Fruit fly (Drosophila melanogaster): ENCODE measurements around the gene Fip1.
A peak's percentile ranks its signal among the peaks of the same experiment; 100 is the strongest.

Fip1 gene

dm6 chr3R:4484999-4485398 is at the start of gene Fip1:
TSS of gene Fip1 (plus strand) at chr3R:4485008.
- TF ChIP-seq Hr83 (GFP tag; optimal IDR thresholded peaks at IDR 0.05; ENCODE audit: poor library complexity, severe bottlenecking) (no peak), h (GFP tag; optimal IDR thresholded peaks at IDR 0.05) (no peak), sage (GFP tag; optimal IDR thresholded peaks at IDR 0.05) (no peak), Myc (optimal IDR thresholded peaks at IDR 0.05) (no peak), usp (GFP tag; optimal IDR thresholded peaks at IDR 0.05) (no peak), Dfd (GFP tag; optimal IDR thresholded peaks at IDR 0.05) (no peak)

DNA sequence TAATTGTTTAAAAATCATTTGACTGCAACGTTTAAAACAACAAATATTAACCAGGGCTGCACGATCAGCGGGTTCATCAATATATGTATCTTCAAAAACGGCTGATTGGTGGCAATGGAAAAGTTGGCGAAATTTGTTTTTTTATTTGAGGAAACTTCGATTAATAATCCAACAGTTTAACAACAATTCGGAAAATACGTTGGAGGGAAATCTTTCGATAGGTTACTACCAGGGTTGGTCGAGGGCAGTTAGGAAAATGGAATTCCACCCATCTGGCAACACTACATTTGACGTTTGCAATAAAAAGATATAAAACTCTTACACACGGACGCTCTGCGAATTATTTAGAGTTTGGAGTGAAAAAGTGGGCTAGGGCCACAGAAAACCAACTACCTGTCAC is 47.7 kb upstream of the Fip1 start, which contains the start of the genes Lipt2 and CG14650:
Lipt2 (minus strand) TSS at position 217 of the 400 bp plus-strand sequence.
CG14650 (plus strand) TSS at position 275 of the 400 bp plus-strand sequence.
- no peak for TF ChIP-seq woc (GFP tag; optimal IDR thresholded peaks at IDR 0.05)
- peak; percentile 46 for TF ChIP-seq Hr83 (GFP tag; optimal IDR thresholded peaks at IDR 0.05; ENCODE audit: poor library complexity, severe bottlenecking)
- TF ChIP-seq dmrt93B (GFP tag; optimal IDR thresholded peaks at IDR 0.05) = no peak
- TF ChIP-seq sv (GFP tag; optimal IDR thresholded peaks at IDR 0.05) = peak; percentile 29
- TF ChIP-seq OdsH (GFP tag; optimal IDR thresholded peaks at IDR 0.05) = peak; percentile 60
- TF ChIP-seq br (GFP tag; optimal IDR thresholded peaks at IDR 0.05) = peak; percentile 65
- no peak for TF ChIP-seq Hr78 (GFP tag; optimal IDR thresholded peaks at IDR 0.05)
- no peak for TF ChIP-seq Mio (GFP tag; optimal IDR thresholded peaks at IDR 0.05)
- TF ChIP-seq fru (GFP tag; optimal IDR thresholded peaks at IDR 0.05) = peak; percentile 64
- TF ChIP-seq psq (GFP tag; optimal IDR thresholded peaks at IDR 0.05) = peak; percentile 38
- TF ChIP-seq HLH106 (tag; optimal IDR thresholded peaks at IDR 0.05) = peak; percentile 68
- TF ChIP-seq CG9705 (GFP tag; optimal IDR thresholded peaks at IDR 0.05) = peak; percentile 29
- TF ChIP-seq ey (GFP tag; optimal IDR thresholded peaks at IDR 0.05) = peak; percentile 67
- peak; percentile 74 for TF ChIP-seq rgr (GFP tag; optimal IDR thresholded peaks at IDR 0.05)
- no peak for TF ChIP-seq dsf (GFP tag; optimal IDR thresholded peaks at IDR 0.05; ENCODE audit: borderline replicate concordance)
- peak; percentile 64 for TF ChIP-seq Sp1 (GFP tag; optimal IDR thresholded peaks at IDR 0.05)
- peak in 1 of 2 experiments; percentile 79 for TF ChIP-seq foxo (GFP tag; optimal IDR thresholded peaks at IDR 0.05)
- TF ChIP-seq h (GFP tag; optimal IDR thresholded peaks at IDR 0.05) = peak; percentile 77

DNA sequence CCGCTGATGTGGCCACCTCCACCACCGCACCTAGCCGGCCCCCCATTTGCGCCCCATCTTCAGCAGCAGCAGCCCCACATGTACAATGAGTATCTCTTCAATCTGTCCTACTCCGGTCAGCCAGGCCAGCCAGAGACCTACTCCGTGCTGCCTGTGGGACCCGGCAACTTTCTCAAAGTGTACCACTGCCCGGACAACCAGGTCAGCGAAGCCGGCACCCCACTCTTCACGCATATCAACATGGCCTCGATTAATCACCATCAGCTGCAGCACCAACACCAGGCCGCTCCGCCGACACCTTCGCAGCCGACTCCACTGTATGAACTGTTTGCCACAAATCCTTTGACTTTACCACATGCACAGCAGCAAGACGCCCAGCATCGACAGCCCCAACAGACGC is 47.0 kb upstream of the Fip1 start:
- TF ChIP-seq foxo (GFP tag; optimal IDR thresholded peaks at IDR 0.05) = no peak

- no peak for TF ChIP-seq woc (GFP tag; optimal IDR thresholded peaks at IDR 0.05)
- no peak for TF ChIP-seq ey (GFP tag; optimal IDR thresholded peaks at IDR 0.05)
- no peak for TF ChIP-seq N (GFP tag; optimal IDR thresholded peaks at IDR 0.05)
- no peak for TF ChIP-seq jim (GFP tag; optimal IDR thresholded peaks at IDR 0.05)
- no peak for TF ChIP-seq Abd-B (GFP tag; optimal IDR thresholded peaks at IDR 0.05)
- no peak for TF ChIP-seq CG32264 (GFP tag; optimal IDR thresholded peaks at IDR 0.05)
- TF ChIP-seq dmrt93B (GFP tag; optimal IDR thresholded peaks at IDR 0.05) = no peak
- TF ChIP-seq Mio (GFP tag; optimal IDR thresholded peaks at IDR 0.05) = no peak
- TF ChIP-seq Dfd (GFP tag; optimal IDR thresholded peaks at IDR 0.05) = no peak
- no peak for TF ChIP-seq dsf (GFP tag; optimal IDR thresholded peaks at IDR 0.05; ENCODE audit: borderline replicate concordance)
- no peak for TF ChIP-seq Dif (GFP tag; optimal IDR thresholded peaks at IDR 0.05; ENCODE audit: partially characterized antibody)
- no peak for TF ChIP-seq OdsH (GFP tag; optimal IDR thresholded peaks at IDR 0.05)
- no peak for TF ChIP-seq HLH106 (tag; optimal IDR thresholded peaks at IDR 0.05)
- no peak for TF ChIP-seq br (GFP tag; optimal IDR thresholded peaks at IDR 0.05)
- TF ChIP-seq tai (GFP tag; optimal IDR thresholded peaks at IDR 0.05) = no peak
- TF ChIP-seq h (GFP tag; optimal IDR thresholded peaks at IDR 0.05) = no peak
- no peak for TF ChIP-seq foxo (GFP tag; optimal IDR thresholded peaks at IDR 0.05)
- TF ChIP-seq Rel (GFP tag; optimal IDR thresholded peaks at IDR 0.05) = no peak
- TF ChIP-seq Rel (tag; optimal IDR thresholded peaks at IDR 0.05) = no peak
- no peak for TF ChIP-seq sage (GFP tag; optimal IDR thresholded peaks at IDR 0.05)
Observed at dm6 chr3R:4445083-4445482, 39.7 kb upstream of the Fip1 start.

dm6 chr3R:4446455-4447224 is 38.2 kb upstream of the Fip1 start:
- TF ChIP-seq Rel (GFP tag; optimal IDR thresholded peaks at IDR 0.05) (no peak), Rel (tag; optimal IDR thresholded peaks at IDR 0.05) (peak; percentile 50), Abd-B (GFP tag; optimal IDR thresholded peaks at IDR 0.05) (no peak), rgr (GFP tag; optimal IDR thresholded peaks at IDR 0.05) (peak; percentile 56)

Measured in whole organism, wandering third instar larva.